Worm (Caenorhabditis elegans): Measurements from ENCODE around the gene F43C11.16.

Gene F43C11.16

ce11 chrII:2341515-2341914 is 18.4 kb downstream of the F43C11.16 start, which contains the start of gene enri-1:
TSS of gene enri-1 (minus strand) at chrII:2341615.
- no peak for TF ChIP-seq egl-27 (tag; optimal IDR thresholded peaks at IDR 0.05)
- TF ChIP-seq elt-2 (tag; optimal IDR thresholded peaks at IDR 0.05): no peak
- TF ChIP-seq ceh-9 (tag; optimal IDR thresholded peaks at IDR 0.05): no peak
- no peak for TF ChIP-seq nhr-237 (tag; optimal IDR thresholded peaks at IDR 0.05)
- TF ChIP-seq lsy-12 (tag; optimal IDR thresholded peaks at IDR 0.05): no peak
- TF ChIP-seq unc-62 (GFP tag; optimal IDR thresholded peaks at IDR 0.05): no peak
- TF ChIP-seq nhr-11 (tag; optimal IDR thresholded peaks at IDR 0.05): no peak
- TF ChIP-seq nfya-1 (tag; optimal IDR thresholded peaks at IDR 0.05; ENCODE audit: insufficient read depth): no peak
- no peak for TF ChIP-seq lin-15B (tag; optimal IDR thresholded peaks at IDR 0.05)
- TF ChIP-seq jun-1 (tag; optimal IDR thresholded peaks at IDR 0.05): no peak
- TF ChIP-seq ZK546.5 (tag; optimal IDR thresholded peaks at IDR 0.05): no peak
- TF ChIP-seq mml-1 (tag; optimal IDR thresholded peaks at IDR 0.05): no peak
- no peak for TF ChIP-seq mdl-1 (tag; optimal IDR thresholded peaks at IDR 0.05)
- TF ChIP-seq daf-12 (tag; optimal IDR thresholded peaks at IDR 0.05): no peak
- TF ChIP-seq nhr-43 (tag; optimal IDR thresholded peaks at IDR 0.05; ENCODE audit: poor library complexity, severe bottlenecking): no peak
- no peak for TF ChIP-seq R02D3.7 (tag; optimal IDR thresholded peaks at IDR 0.05)
- no peak for TF ChIP-seq elt-1 (tag; optimal IDR thresholded peaks at IDR 0.05)
- no peak for TF ChIP-seq ama-1 (optimal IDR thresholded peaks at IDR 0.05)
- TF ChIP-seq aly-2 (tag; optimal IDR thresholded peaks at IDR 0.05): no peak
- TF ChIP-seq nhr-12 (tag; optimal IDR thresholded peaks at IDR 0.05): no peak

- TF ChIP-seq hmg-11 (tag; optimal IDR thresholded peaks at IDR 0.05): peak; percentile 42
- no peak for TF ChIP-seq nhr-23 (tag; optimal IDR thresholded peaks at IDR 0.05)
- no peak for TF ChIP-seq ceh-28 (tag; optimal IDR thresholded peaks at IDR 0.05)
- no peak for TF ChIP-seq aly-2 (tag; optimal IDR thresholded peaks at IDR 0.05)
- TF ChIP-seq nfya-1 (tag; optimal IDR thresholded peaks at IDR 0.05; ENCODE audit: insufficient read depth): peak; percentile 14
- peak; percentile 16 for TF ChIP-seq ceh-16 (tag; optimal IDR thresholded peaks at IDR 0.05)
- no peak for TF ChIP-seq nhr-43 (tag; optimal IDR thresholded peaks at IDR 0.05; ENCODE audit: poor library complexity, severe bottlenecking)
- peak; percentile 5 for TF ChIP-seq elt-2 (tag; optimal IDR thresholded peaks at IDR 0.05)
- no peak for TF ChIP-seq fos-1 (tag; optimal IDR thresholded peaks at IDR 0.05)
- TF ChIP-seq elt-1 (tag; optimal IDR thresholded peaks at IDR 0.05): no peak
- TF ChIP-seq lin-39 (tag; optimal IDR thresholded peaks at IDR 0.05): no peak
- TF ChIP-seq nhr-76 (tag; optimal IDR thresholded peaks at IDR 0.05): no peak
- no peak for TF ChIP-seq fkh-2 (tag; optimal IDR thresholded peaks at IDR 0.05)
These were observed 18.9 kb downstream of the F43C11.16 start for ce11 chrII:2340974-2341373.

- TF ChIP-seq ceh-28 (tag; optimal IDR thresholded peaks at IDR 0.05) (no peak), nhr-11 (tag; optimal IDR thresholded peaks at IDR 0.05) (no peak), fos-1 (tag; optimal IDR thresholded peaks at IDR 0.05) (no peak), nhr-76 (tag; optimal IDR thresholded peaks at IDR 0.05) (no peak), egl-5 (tag; optimal IDR thresholded peaks at IDR 0.05) (no peak), ztf-11 (tag; optimal IDR thresholded peaks at IDR 0.05) (no peak)
These were observed 23.7 kb downstream of the F43C11.16 start for ce11 chrII:2336177-2336576.

- TF ChIP-seq ama-1 (optimal IDR thresholded peaks at IDR 0.05): no peak
- TF ChIP-seq skn-1 (tag; optimal IDR thresholded peaks at IDR 0.05): no peak
- TF ChIP-seq pqm-1 (tag; optimal IDR thresholded peaks at IDR 0.05): peak; percentile 49
- no peak for TF ChIP-seq nhr-77 (tag; optimal IDR thresholded peaks at IDR 0.05)
- peak; percentile 87 for TF ChIP-seq elt-2 (tag; optimal IDR thresholded peaks at IDR 0.05)
- peak; percentile 51 for TF ChIP-seq pha-4 (tag; optimal IDR thresholded peaks at IDR 0.05)
These were observed 24.3 kb downstream of the F43C11.16 start, which contains the start of gene F43C11.7 for ce11 chrII:2335572-2335971. TSS of gene F43C11.7 (plus strand) at chrII:2335897.

ce11 chrII:2332220-2332619 is 27.6 kb downstream of the F43C11.16 start, which contains the start of gene F43C11.8:
TSS of gene F43C11.8 (plus strand) at chrII:2332520.
- no peak for TF ChIP-seq ZK546.5 (tag; optimal IDR thresholded peaks at IDR 0.05)
- TF ChIP-seq jun-1 (tag; optimal IDR thresholded peaks at IDR 0.05): no peak
- no peak for TF ChIP-seq pqm-1 (tag; optimal IDR thresholded peaks at IDR 0.05)
- TF ChIP-seq nhr-237 (tag; optimal IDR thresholded peaks at IDR 0.05): no peak
- TF ChIP-seq skn-1 (tag; optimal IDR thresholded peaks at IDR 0.05): no peak
- no peak for TF ChIP-seq nhr-28 (tag; optimal IDR thresholded peaks at IDR 0.05)
- TF ChIP-seq lsy-12 (tag; optimal IDR thresholded peaks at IDR 0.05): no peak
- TF ChIP-seq nhr-11 (tag; optimal IDR thresholded peaks at IDR 0.05): no peak
- no peak for TF ChIP-seq ceh-82 (tag; optimal IDR thresholded peaks at IDR 0.05)
- no peak for TF ChIP-seq zag-1 (tag; optimal IDR thresholded peaks at IDR 0.05)
- no peak for TF ChIP-seq hmg-11 (tag; optimal IDR thresholded peaks at IDR 0.05)
- TF ChIP-seq fkh-10 (GFP tag; optimal IDR thresholded peaks at IDR 0.05): no peak
- TF ChIP-seq ama-1 (optimal IDR thresholded peaks at IDR 0.05): no peak
- TF ChIP-seq mdl-1 (tag; optimal IDR thresholded peaks at IDR 0.05): no peak

Measured in whole organism, L3 larva.